Worm (Caenorhabditis elegans): ENCODE results near the gene W01F3.2.

Gene W01F3.2

DNA sequence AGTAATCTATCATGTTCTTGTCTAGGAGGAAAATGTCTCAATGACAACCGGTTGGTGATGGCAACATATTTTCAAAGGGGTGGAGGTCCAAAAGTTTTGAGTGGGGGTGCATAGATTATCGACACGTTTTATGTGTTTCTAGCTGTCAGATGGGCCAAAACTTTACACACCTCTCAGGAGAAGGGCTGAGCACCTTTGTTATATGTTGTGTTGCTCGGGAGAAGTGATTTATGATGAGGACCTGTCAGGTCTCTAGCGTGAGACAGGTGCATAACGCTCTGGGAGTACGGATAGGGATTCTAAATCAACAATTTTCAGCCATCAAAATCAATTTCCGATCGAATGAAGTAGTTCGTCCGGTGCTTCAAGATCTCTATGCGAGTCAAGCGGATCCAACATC lies 3.5 kb upstream of the W01F3.2 start:
- TF ChIP-seq unc-62 (GFP tag; optimal IDR thresholded peaks at IDR 0.05): no peak

- no peak for TF ChIP-seq unc-62 (GFP tag; optimal IDR thresholded peaks at IDR 0.05)
These were observed 2.3 kb downstream of the W01F3.2 start for ce11 chrV:20662474-20662873.

DNA sequence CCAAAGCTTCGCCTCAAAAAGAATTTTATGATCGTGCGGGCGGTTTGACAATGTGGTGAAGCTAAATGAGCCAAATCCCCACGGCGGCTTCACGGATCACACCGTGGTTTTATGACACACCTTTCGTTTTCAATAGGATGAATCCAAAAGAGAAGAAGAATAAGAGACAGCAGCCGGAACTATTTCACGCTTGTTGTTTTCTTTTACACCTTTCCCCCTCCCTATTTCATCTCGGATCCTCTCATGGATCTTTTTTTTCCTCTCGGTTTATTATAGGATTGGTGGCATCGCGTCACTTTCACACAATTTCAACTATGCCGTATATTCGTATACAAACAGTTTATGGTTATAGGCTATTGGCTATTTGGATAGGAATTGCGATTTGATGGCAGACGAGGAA lies 3.6 kb downstream of the W01F3.2 start:
- no peak for TF ChIP-seq unc-62 (GFP tag; optimal IDR thresholded peaks at IDR 0.05)

DNA sequence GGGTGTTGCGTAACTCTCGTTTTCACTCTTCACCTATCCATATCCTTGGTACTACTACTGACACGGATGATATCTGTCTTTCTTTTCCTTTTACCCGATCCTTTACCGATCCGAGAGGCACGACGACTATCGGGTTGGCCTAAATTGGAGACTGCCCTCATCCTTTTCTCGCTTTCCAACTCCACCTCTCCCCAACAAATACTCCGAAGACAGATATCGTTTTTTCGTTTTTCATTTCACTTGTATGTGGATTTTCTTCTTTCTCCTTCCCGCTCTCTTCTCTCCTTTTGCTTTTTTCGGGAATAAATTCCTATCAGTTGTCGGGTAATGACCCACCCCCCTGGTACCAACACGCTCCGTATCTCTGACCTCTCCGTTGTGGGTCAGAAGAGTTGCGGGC lies 4.8 kb downstream of the W01F3.2 start:
- no peak for TF ChIP-seq unc-62 (GFP tag; optimal IDR thresholded peaks at IDR 0.05)

DNA sequence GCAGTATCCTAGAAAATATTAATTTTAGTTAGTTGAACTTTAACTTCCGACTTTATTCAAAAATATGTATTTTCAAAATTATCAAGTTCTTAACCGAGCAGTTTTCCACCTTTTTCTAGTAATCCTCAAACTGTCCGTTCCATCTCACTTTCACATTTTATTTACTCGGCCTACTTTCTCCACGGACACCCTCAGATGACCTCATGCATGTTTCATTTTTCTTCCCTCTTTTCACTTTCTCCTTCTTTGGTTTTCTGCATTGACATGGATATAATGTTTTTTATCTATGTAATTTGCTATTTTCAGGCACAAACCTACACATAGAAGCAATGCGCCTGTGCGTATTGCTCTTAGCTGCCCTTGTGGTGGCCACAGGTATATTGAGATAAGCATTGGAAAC lies 6.8 kb downstream of the W01F3.2 start, which contains the start of gene mlt-11:
TSS of gene mlt-11 (plus strand) at position 301 of the 400 bp plus-strand sequence.
- no peak for TF ChIP-seq unc-62 (GFP tag; optimal IDR thresholded peaks at IDR 0.05)

ce11 chrV:20670625-20671024 lies 10.5 kb downstream of the W01F3.2 start:
- no peak for TF ChIP-seq unc-62 (GFP tag; optimal IDR thresholded peaks at IDR 0.05)

ce11 chrV:20680189-20680588 lies 20.1 kb downstream of the W01F3.2 start:
- TF ChIP-seq unc-62 (GFP tag; optimal IDR thresholded peaks at IDR 0.05): no peak

ce11 chrV:20681120-20681519 lies 21.0 kb downstream of the W01F3.2 start, which contains the start of gene srsx-35:
srsx-35 (plus strand) TSS chrV:20681420.
- no peak for TF ChIP-seq unc-62 (GFP tag; optimal IDR thresholded peaks at IDR 0.05)

DNA sequence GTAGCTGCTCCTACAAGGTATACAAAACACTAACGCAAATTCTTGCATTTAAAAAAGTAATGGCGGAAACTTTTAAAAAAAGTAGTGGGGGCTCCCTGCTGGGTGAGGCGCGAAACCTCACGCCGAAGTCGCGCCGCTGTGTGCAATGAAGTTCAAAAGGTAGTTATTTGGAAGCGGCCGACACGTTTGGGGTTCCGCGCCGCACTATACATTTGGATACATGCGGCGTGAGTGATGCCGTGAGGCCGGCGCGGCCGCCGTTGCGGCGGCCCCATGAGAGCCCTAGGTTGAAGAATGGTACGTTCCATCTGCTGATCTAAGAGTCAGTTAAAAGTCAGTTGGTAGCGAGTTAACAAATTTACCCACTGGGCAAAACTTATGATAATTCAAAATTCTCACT lies 21.7 kb downstream of the W01F3.2 start:
- no peak for TF ChIP-seq unc-62 (GFP tag; optimal IDR thresholded peaks at IDR 0.05)

DNA sequence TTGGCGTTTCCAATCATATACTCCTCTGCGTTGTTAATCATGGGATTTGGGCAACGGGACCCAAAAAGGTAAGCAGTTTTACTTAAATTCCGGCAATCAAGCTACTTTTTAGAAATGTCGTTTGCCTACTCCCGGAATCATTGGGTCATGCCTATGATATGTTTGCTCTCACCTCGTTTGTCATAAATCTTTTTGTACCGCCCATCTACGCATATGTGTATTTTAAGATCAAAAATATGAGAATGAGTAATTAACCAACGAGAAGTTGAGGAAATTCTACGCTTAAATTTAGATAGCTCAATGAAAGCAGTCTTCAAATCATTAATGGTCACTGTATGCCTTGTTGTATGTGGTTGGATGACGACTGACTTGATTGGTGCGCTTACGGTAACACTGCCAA lies 22.2 kb downstream of the W01F3.2 start:
- TF ChIP-seq unc-62 (GFP tag; optimal IDR thresholded peaks at IDR 0.05): no peak

DNA sequence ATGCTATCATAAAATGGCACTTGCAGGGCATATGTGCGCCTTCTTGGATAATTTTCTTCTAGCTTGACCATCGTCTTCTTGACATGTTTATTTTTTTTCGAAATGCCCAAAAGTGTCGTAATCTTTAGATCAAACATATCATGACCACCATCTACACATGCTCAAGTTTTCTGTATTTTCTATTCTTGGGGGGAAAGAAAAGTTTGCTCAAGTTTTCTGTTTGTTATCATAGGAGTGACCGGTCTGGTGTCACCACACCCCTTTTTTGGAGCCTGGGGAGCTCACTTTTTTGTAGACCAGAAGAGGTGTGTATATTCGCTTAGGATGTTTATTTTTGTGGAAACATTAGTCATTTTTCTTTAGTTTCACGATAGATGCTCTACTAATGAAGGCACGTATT lies 25.3 kb downstream of the W01F3.2 start, which contains the start of gene klf-2:
TSS of gene klf-2 (plus strand) at position 301 of the 400 bp plus-strand sequence.
- TF ChIP-seq unc-62 (GFP tag; optimal IDR thresholded peaks at IDR 0.05): no peak

DNA sequence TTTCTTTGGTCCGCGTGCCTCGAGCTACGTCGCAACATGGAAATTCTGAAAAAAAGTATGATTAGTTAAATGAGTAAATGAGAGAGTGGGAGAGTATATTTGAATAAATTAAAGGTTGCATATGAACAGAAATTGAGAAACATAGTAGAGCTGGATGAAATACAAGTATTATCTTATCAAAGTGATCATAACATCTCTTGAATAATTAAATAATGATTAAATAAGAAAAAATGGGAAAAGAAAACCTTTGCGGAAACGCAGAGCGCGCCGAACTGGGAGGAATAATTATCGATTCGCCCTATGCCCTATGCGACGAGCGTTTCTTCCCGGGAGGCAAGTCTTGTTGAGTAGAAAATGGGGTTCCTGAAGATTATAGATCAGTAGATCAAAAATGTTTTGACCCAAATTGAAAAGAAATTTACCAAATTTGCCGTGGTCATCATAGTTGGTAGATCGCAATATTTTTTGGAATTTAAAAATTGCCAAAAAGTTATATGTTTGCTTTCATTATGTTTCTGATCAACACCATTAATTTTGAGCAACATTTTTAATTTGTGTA lies 29.4 kb downstream of the W01F3.2 start, which contains the start of gene F53F8.3:
TSS of gene F53F8.3 (minus strand) at position 51 of the 559 bp plus-strand sequence.
- no peak for TF ChIP-seq unc-62 (GFP tag; optimal IDR thresholded peaks at IDR 0.05)

DNA sequence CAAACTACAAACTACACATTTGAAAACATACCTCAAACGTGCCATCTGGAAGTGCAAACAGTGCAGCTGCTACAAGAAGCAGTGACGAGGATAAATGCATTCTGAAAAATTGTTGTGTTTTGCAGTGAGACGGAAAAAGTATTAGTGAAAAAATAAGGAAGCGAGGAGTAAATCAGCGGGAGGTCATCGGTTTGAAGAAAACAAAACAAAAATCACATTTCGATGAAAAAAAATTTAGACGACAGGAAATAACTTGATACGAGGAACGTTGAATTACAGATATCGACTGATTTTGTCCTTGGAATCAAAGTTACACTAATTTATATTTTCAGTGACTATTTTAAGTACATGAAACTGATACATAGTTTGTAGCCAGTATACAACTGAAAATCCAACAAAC lies 31.5 kb downstream of the W01F3.2 start, which contains the start of gene F53F8.4:
TSS of gene F53F8.4 (minus strand) at position 101 of the 400 bp plus-strand sequence.
- TF ChIP-seq unc-62 (GFP tag; optimal IDR thresholded peaks at IDR 0.05): no peak

DNA sequence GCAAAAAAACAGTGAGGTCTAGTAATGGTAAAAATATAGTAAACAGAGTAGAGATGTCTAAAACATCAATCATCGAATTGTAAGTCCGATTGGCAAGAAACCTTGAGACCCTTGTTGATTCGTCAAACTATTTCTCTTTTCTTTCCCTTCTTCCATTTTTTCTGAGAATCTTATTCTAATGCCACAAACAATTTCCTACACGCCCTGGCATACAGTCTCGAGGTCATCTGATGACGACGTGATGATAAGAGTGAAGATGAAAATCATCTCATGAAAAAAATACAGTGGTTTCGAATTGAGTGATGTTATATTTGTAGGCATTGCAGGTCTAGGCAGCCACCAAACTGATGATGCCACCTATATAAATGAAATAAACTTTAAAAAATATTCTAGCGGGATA lies 32.8 kb downstream of the W01F3.2 start:
- TF ChIP-seq unc-62 (GFP tag; optimal IDR thresholded peaks at IDR 0.05): no peak

DNA sequence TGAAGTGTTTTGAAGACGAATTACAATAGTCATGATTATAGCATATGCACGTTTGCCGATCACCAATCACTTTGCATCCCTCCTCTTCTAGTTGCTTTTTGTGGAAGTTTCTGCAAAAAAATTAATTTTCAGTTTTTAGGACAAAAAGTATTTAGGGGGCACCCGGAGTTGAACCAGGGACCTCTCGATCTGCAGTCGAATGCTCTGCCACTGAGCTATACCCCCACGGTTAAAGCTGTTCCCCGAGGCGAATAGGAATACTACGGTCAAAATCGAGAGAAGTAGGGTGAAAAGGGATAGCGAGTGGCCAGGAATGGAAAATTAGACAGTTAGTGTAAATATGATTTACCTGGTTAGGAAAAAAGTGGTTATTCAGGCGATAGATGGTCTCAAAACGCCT lies 33.8 kb downstream of the W01F3.2 start:
- TF ChIP-seq unc-62 (GFP tag; optimal IDR thresholded peaks at IDR 0.05): no peak

DNA sequence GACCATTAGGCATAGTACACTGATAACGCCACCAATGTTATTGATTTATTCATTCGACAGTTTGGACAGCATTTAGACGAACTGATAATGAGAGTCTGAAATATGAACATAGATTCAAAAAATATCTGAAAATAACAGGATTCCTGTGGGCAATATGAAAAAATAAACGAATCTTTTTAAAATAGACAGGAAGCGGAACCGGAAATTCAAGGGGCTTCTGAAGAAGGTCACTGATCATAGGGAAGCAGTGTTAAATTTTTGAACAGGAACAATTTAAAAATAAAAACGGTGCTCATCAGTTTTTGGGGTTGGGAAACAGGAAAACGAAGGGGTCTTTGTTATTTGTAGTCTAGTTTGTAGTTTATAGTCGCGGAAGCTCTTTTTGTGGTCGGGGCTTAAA lies 38.1 kb downstream of the W01F3.2 start, which contains the start of gene F53F8.7:
TSS of gene F53F8.7 (minus strand) at position 101 of the 400 bp plus-strand sequence.
- no peak for TF ChIP-seq unc-62 (GFP tag; optimal IDR thresholded peaks at IDR 0.05)

DNA sequence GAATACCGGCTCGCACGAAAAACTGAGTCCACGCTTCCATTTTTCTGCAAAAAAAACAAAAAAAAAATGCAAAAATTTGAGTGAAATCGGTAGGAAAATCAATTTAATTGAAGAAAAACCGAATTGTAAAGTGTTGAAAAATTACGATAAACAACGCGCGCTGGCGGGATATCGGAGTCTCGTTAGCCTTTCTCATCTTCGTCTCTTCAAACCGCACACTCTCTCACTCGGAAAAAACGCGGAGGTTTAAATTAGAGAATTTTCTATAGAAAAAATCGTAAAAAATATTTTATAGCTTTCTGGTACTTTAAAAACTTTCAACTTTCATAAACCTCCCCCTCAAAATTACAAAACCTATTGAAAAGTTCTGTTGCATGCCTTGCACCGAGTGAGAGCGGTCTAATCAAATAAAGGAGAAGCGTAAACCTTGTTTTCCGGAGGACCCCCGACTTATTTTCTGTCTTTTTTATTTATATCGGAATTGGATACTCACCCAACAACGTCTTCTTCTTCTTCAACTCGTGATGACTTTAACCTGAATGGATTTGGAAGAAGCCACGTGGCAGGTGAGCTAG lies 44.0 kb downstream of the W01F3.2 start, which contains the start of the genes F53F8.5 and F53F8.6:
TSS of gene F53F8.5 (minus strand) at position 52 of the 575 bp plus-strand sequence.
TSS of gene F53F8.6 (plus strand) at position 230 of the 575 bp plus-strand sequence.
- no peak for TF ChIP-seq unc-62 (GFP tag; optimal IDR thresholded peaks at IDR 0.05)
